Worm (Caenorhabditis elegans): Measurements from ENCODE around the gene T21D12.7.
A peak's percentile ranks its signal among the peaks of the same experiment; 100 is the strongest.

T21D12.7 gene

DNA sequence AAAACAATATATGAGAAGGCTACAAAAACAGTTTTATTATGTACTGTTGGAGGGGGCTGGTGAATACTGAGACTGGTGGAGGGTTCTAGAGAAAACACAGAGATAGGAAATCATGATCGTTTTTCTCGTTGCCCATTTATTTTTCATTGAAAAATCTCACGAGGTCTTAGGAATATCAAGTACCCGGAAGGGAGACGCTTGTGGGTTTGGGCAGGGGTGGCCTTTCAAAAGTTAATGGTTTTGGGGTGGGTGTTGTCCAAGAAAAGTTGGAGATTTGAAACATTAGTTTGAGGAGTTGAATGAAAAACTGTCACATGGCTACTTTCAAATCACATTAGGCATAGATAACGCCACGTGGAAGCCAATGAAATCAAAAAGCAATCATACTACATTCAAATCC, 3.5 kb upstream of the T21D12.7 start (continued):
- TF ChIP-seq ZK337.2 (GFP tag; IDR thresholded peaks at IDR 0.05) = no peak
- no peak for TF ChIP-seq nhr-42 (GFP tag; IDR thresholded peaks at IDR 0.05)
- TF ChIP-seq mdl-1 (tag; optimal IDR thresholded peaks at IDR 0.05) = no peak
- no peak for TF ChIP-seq lin-15B (tag; optimal IDR thresholded peaks at IDR 0.05)
- TF ChIP-seq zip-2 (tag; optimal IDR thresholded peaks at IDR 0.05) = no peak
- peak; percentile 54 for TF ChIP-seq nhr-28 (tag; optimal IDR thresholded peaks at IDR 0.05)
- no peak for TF ChIP-seq ceh-82 (tag; optimal IDR thresholded peaks at IDR 0.05)
- TF ChIP-seq tag-97 (GFP tag; IDR thresholded peaks at IDR 0.05) = no peak
- no peak for TF ChIP-seq skn-1 (tag; optimal IDR thresholded peaks at IDR 0.05)
- no peak for TF ChIP-seq daf-12 (tag; optimal IDR thresholded peaks at IDR 0.05)
- TF ChIP-seq nhr-48 (tag; optimal IDR thresholded peaks at IDR 0.05) = no peak
- no peak for TF ChIP-seq vab-7 (GFP tag; IDR thresholded peaks at IDR 0.05)
- TF ChIP-seq spr-3 (GFP tag; optimal IDR thresholded peaks at IDR 0.05) = no peak
- peak; percentile 21 for TF ChIP-seq dve-1 (tag; optimal IDR thresholded peaks at IDR 0.05; ENCODE audit: insufficient read depth)
- TF ChIP-seq F10B5.3 (tag; optimal IDR thresholded peaks at IDR 0.05) = no peak
- no peak for TF ChIP-seq mxl-2 (GFP tag; conservative IDR thresholded peaks at IDR 0.05)
- TF ChIP-seq dmd-9 (GFP tag; IDR thresholded peaks at IDR 0.05) = no peak
- TF ChIP-seq ama-1 (optimal IDR thresholded peaks at IDR 0.05) = no peak
- no peak for TF ChIP-seq lin-39 (tag; optimal IDR thresholded peaks at IDR 0.05)
- TF ChIP-seq R02D3.7 (tag; optimal IDR thresholded peaks at IDR 0.05) = no peak
- no peak for TF ChIP-seq lir-3 (tag; optimal IDR thresholded peaks at IDR 0.05)
- no peak for TF ChIP-seq ces-1 (GFP tag; optimal IDR thresholded peaks at IDR 0.05)
- TF ChIP-seq zfp-2 (tag; optimal IDR thresholded peaks at IDR 0.05) = no peak
- no peak for TF ChIP-seq set-16 (GFP tag; IDR thresholded peaks at IDR 0.05)
- no peak for TF ChIP-seq aha-1 (tag)
- no peak for TF ChIP-seq attf-4 (tag; optimal IDR thresholded peaks at IDR 0.05)
- no peak for TF ChIP-seq hif-1 (tag; optimal IDR thresholded peaks at IDR 0.05)
- TF ChIP-seq nhr-102 (tag; optimal IDR thresholded peaks at IDR 0.05) = no peak
- no peak for TF ChIP-seq aly-2 (tag; optimal IDR thresholded peaks at IDR 0.05)
- TF ChIP-seq nhr-111 (GFP tag; optimal IDR thresholded peaks at IDR 0.05) = no peak
- no peak for TF ChIP-seq ceh-28 (tag; optimal IDR thresholded peaks at IDR 0.05)
- no peak for TF ChIP-seq daf-16 (GFP tag; optimal IDR thresholded peaks at IDR 0.05)
- peak; percentile 20 for TF ChIP-seq daf-16 (tag; optimal IDR thresholded peaks at IDR 0.05)
- no peak for TF ChIP-seq egl-27 (tag; optimal IDR thresholded peaks at IDR 0.05)
- no peak for TF ChIP-seq saeg-2 (GFP tag; IDR thresholded peaks at IDR 0.05)
- TF ChIP-seq ceh-20 (GFP tag; IDR thresholded peaks at IDR 0.05) = 0 out of 2 replicates have a peak, but pooled peaks have one; percentile 12
- no peak for TF ChIP-seq mes-2 (tag; optimal IDR thresholded peaks at IDR 0.05; ENCODE audit: poor library complexity, severe bottlenecking)
- TF ChIP-seq pha-4 (GFP tag; IDR thresholded peaks at IDR 0.05) = peak; percentile 6; the same call in 1 of the 2 replicates
- no peak for TF ChIP-seq pha-4 (tag; optimal IDR thresholded peaks at IDR 0.05)
- TF ChIP-seq Y48G9A.11 (GFP tag; IDR thresholded peaks at IDR 0.05) = no peak
- TF ChIP-seq T20F7.1 (GFP tag; optimal IDR thresholded peaks at IDR 0.05) = no peak
- no peak for TF ChIP-seq ztf-7 (tag; optimal IDR thresholded peaks at IDR 0.05)
- no peak for TF ChIP-seq pqm-1 (tag; optimal IDR thresholded peaks at IDR 0.05)
- peak; percentile 46 for TF ChIP-seq mxl-3 (GFP tag; optimal IDR thresholded peaks at IDR 0.05)
- no peak for TF ChIP-seq rbr-2 (tag; optimal IDR thresholded peaks at IDR 0.05)
- TF ChIP-seq ceh-32 (tag; optimal IDR thresholded peaks at IDR 0.05; ENCODE audit: poor library complexity) = no peak
- no peak for TF ChIP-seq nhr-11 (tag; optimal IDR thresholded peaks at IDR 0.05)
- TF ChIP-seq lin-1 (GFP tag; IDR thresholded peaks at IDR 0.05) = peak; percentile 38; the same call in 1 of the 2 replicates
- TF ChIP-seq nhr-76 (tag; optimal IDR thresholded peaks at IDR 0.05) = no peak
- TF ChIP-seq ceh-62 (tag; optimal IDR thresholded peaks at IDR 0.05) = no peak
- TF ChIP-seq lin-13 (GFP tag; optimal IDR thresholded peaks at IDR 0.05) = no peak
- TF ChIP-seq cey-2 (tag; optimal IDR thresholded peaks at IDR 0.05; ENCODE audit: borderline replicate concordance, insufficient read depth) = no peak
- no peak for TF ChIP-seq madf-5 (GFP tag; IDR thresholded peaks at IDR 0.05)

Data from whole organism, L4 larva.